Fruit fly (Drosophila melanogaster): Measurements from ENCODE around the gene Tat.

Tat gene

dm6 chrX:14226093-14226492 lies 34.9 kb upstream of the Tat start, which contains the start of gene mRpL38 (continued):
- TF ChIP-seq Pdp1 (GFP tag; optimal IDR thresholded peaks at IDR 0.05) (peak in 1 of 2 experiments; percentile 69), CG4328 (GFP tag; optimal IDR thresholded peaks at IDR 0.05) (no peak), CG30403 (GFP tag; optimal IDR thresholded peaks at IDR 0.05) (no peak), Hey (tag; optimal IDR thresholded peaks at IDR 0.05) (no peak), CG6791 (GFP tag; IDR thresholded peaks at IDR 0.05; ENCODE audit: partially characterized antibody) (no peak), nau (GFP tag; optimal IDR thresholded peaks at IDR 0.05) (no peak), Six4 (GFP tag; optimal IDR thresholded peaks at IDR 0.05) (no peak), Opbp (GFP tag; IDR thresholded peaks at IDR 0.05; ENCODE audit: partially characterized antibody) (peak; percentile 30; the same call in 1 of the 3 replicates), D19B (GFP tag; optimal IDR thresholded peaks at IDR 0.05) (no peak), corto (GFP tag; optimal IDR thresholded peaks at IDR 0.05) (no peak), CG10209 (GFP tag; optimal IDR thresholded peaks at IDR 0.05) (no peak), sug (tag; optimal IDR thresholded peaks at IDR 0.05) (no peak), CG7987 (GFP tag; optimal IDR thresholded peaks at IDR 0.05) (no peak), hth (optimal IDR thresholded peaks at IDR 0.05) (no peak), btn (GFP tag; optimal IDR thresholded peaks at IDR 0.05) (no peak), stwl (tag; optimal IDR thresholded peaks at IDR 0.05) (peak; percentile 41), CG12219 (GFP tag; optimal IDR thresholded peaks at IDR 0.05) (no peak), BEAF-32 (GFP tag; optimal IDR thresholded peaks at IDR 0.05) (peak; percentile 49), CG2116 (GFP tag; optimal IDR thresholded peaks at IDR 0.05) (peak; percentile 10), CG33557 (GFP tag; optimal IDR thresholded peaks at IDR 0.05) (no peak), Dp (GFP tag; optimal IDR thresholded peaks at IDR 0.05) (peak; percentile 88), repo (GFP tag; optimal IDR thresholded peaks at IDR 0.05) (no peak), CG1602 (GFP tag; optimal IDR thresholded peaks at IDR 0.05) (no peak), Blimp-1 (GFP tag; optimal IDR thresholded peaks at IDR 0.05) (no peak), Bgb (GFP tag; IDR thresholded peaks at IDR 0.05; ENCODE audit: partially characterized antibody) (no peak; the same call in 1 of the 2 replicates), Nf-YC (tag; optimal IDR thresholded peaks at IDR 0.05) (no peak), CG32767 (GFP tag; IDR thresholded peaks at IDR 0.05) (no peak), Jarid2 (GFP tag; optimal IDR thresholded peaks at IDR 0.05) (no peak), CG18011 (GFP tag; optimal IDR thresholded peaks at IDR 0.05) (no peak), MBD-R2 (GFP tag; IDR thresholded peaks at IDR 0.05) (peak; percentile 74), CG10979 (tag; optimal IDR thresholded peaks at IDR 0.05) (no peak), Sry-δ (GFP tag; optimal IDR thresholded peaks at IDR 0.05) (peak; percentile 12), br (optimal IDR thresholded peaks at IDR 0.05) (no peak), CG31224 (GFP tag; IDR thresholded peaks at IDR 0.05) (no peak), CG9609 (GFP tag; optimal IDR thresholded peaks at IDR 0.05) (no peak), CG2678 (tag; optimal IDR thresholded peaks at IDR 0.05) (no peak), az2 (GFP tag; optimal IDR thresholded peaks at IDR 0.05) (no peak), trem (tag; optimal IDR thresholded peaks at IDR 0.05) (peak; percentile 36), CG7372 (GFP tag; IDR thresholded peaks at IDR 0.05) (no peak), schlank (tag; optimal IDR thresholded peaks at IDR 0.05) (no peak), CG7556 (GFP tag; optimal IDR thresholded peaks at IDR 0.05) (no peak), ftz-f1 (GFP tag; optimal IDR thresholded peaks at IDR 0.05) (no peak), CG13287 (GFP tag; IDR thresholded peaks at IDR 0.05; ENCODE audit: partially characterized antibody) (peak; percentile 27), CG3847 (GFP tag; IDR thresholded peaks at IDR 0.05) (peak; percentile 29; the same call in 1 of the 2 replicates), CG7745 (tag; optimal IDR thresholded peaks at IDR 0.05) (no peak), exex (tag; optimal IDR thresholded peaks at IDR 0.05) (no peak), CG3407 (GFP tag; optimal IDR thresholded peaks at IDR 0.05) (no peak), dmrt99B (tag; optimal IDR thresholded peaks at IDR 0.05) (no peak), CG10431 (GFP tag; optimal IDR thresholded peaks at IDR 0.05) (no peak), CG3838 (GFP tag; optimal IDR thresholded peaks at IDR 0.05) (no peak), CG12744 (GFP tag; optimal IDR thresholded peaks at IDR 0.05) (no peak)

All from whole organism, embryonic.